Worm (Caenorhabditis elegans) whole organism, L4 larva: ENCODE data around the gene Y37A1A.2.
"Not testable (repeated sequence)": the region's sequence is repeated elsewhere in the genome, so short reads cannot be mapped to it uniquely, and the experiment has no call there.

Experiments used
- ZK337.2 ChIP-seq: fragments of 200-800 bp; sonication (Bioruptor generic); IDR thresholded peaks from 2 replicates; pipeline ENCODE4 v1.3.6; 2022; ENCODE audit warnings: missing genetic modification reagents, missing genetic modification characterization, missing compliant biosample characterization
- aly-2 ChIP-seq: sonication (generic microtip); optimal IDR thresholded peaks from 2 replicates; lab custom pipeline; 2018; ENCODE audit warnings: missing biosample characterization, missing genetic modification characterization
- ceh-44 ChIP-seq: fragments of 200-800 bp; sonication (Bioruptor generic); IDR thresholded peaks from 2 replicates; pipeline ENCODE4 v1.3.6; 2022; ENCODE audit warnings: missing genetic modification reagents, missing genetic modification characterization, missing compliant biosample characterization
- egl-27 ChIP-seq: sonication (generic microtip); optimal IDR thresholded peaks from 3 replicates; lab custom pipeline; 2017; ENCODE audit warnings: missing biosample characterization, missing genetic modification reagents, missing genetic modification characterization
- fos-1 ChIP-seq: fragments of 150-350 bp; optimal IDR thresholded peaks from 2 replicates; lab custom pipeline; 2014; ENCODE audit warnings: missing biosample characterization, missing genetic modification characterization
- mep-1 ChIP-seq: fragments of 150-350 bp; sonication (generic microtip); optimal IDR thresholded peaks from 3 replicates; lab custom pipeline; 2014; ENCODE audit warnings: missing biosample characterization, missing genetic modification characterization
- nhr-11 ChIP-seq: fragments of 150-350 bp; optimal IDR thresholded peaks from 2 replicates; lab custom pipeline; 2014; ENCODE audit warnings: missing biosample characterization, missing genetic modification characterization
- nhr-77 ChIP-seq: fragments of 150-350 bp; optimal IDR thresholded peaks from 2 replicates; lab custom pipeline; 2014; ENCODE audit warnings: missing biosample characterization, missing genetic modification characterization
- php-3 ChIP-seq: fragments of 200-800 bp; sonication (Bioruptor generic); IDR thresholded peaks from 2 replicates; pipeline ENCODE4 v1.3.6; 2022; ENCODE audit warnings: missing genetic modification reagents, missing genetic modification characterization, missing compliant biosample characterization
- rbr-2 ChIP-seq: sonication (generic microtip); optimal IDR thresholded peaks from 2 replicates; lab custom pipeline; 2016; ENCODE audit warnings: missing genotype, missing genetic modification characterization, missing compliant biosample characterization
- snpc-4 ChIP-seq: fragments of 150-350 bp; optimal IDR thresholded peaks from 2 replicates; lab custom pipeline; 2014; ENCODE audit warnings: missing biosample characterization, missing genetic modification characterization
- vab-7 ChIP-seq: fragments of 200-800 bp; sonication (Bioruptor generic); IDR thresholded peaks from 2 replicates; pipeline ENCODE4 v1.3.6; 2022; ENCODE audit warnings: missing genetic modification reagents, missing genetic modification characterization, missing compliant biosample characterization

DNA sequence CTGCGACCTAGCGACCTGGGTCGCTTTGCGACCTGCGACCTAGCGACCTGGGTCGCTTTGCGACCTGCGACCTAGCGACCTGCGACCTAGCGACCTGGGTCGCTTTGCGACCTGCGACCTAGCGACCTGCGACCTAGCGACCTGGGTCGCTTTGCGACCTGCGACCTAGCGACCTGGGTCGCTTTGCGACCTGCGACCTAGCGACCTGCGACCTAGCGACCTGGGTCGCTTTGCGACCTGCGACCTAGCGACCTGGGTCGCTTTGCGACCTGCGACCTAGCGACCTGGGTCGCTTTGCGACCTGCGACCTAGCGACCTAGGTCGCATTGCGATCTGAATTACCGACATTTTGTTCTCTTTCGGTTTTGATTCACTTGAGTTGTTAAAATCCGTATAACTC is 2.8 kb downstream of the Y37A1A.2 start:
- not testable (repeated sequence) for TF ChIP-seq php-3 (GFP tag; lab: Robert Waterston, UW); aly-2 (tag; lab: Kevin White, UChicago); ceh-44 (GFP tag; lab: Robert Waterston, UW); fos-1; ZK337.2 (GFP tag; lab: Robert Waterston, UW); rbr-2 (tag; lab: Kevin White, UChicago); nhr-11 (tag; lab: Kevin White, UChicago); mep-1 (tag; lab: Kevin White, UChicago); snpc-4 (tag; lab: Kevin White, UChicago); nhr-77 (tag; lab: Kevin White, UChicago); egl-27; vab-7 (GFP tag; lab: Robert Waterston, UW)
